Fruit fly (Drosophila melanogaster) whole organism, prepupa: ENCODE measurements around the gene CG7213.
A peak's percentile ranks its signal among the peaks of the same experiment; 100 is the strongest.

Experiments
- CG10631 ChIP-seq: fragments of 200-800 bp; sonication (Bioruptor generic); optimal IDR thresholded peaks from 2 replicates; lab custom pipeline; 2016; ENCODE audit warnings: missing biosample characterization, missing genetic modification characterization
- CG11762 ChIP-seq: fragments of 200-800 bp; sonication (Bioruptor generic); optimal IDR thresholded peaks from 3 replicates; lab custom pipeline; 2016; ENCODE audit warnings: missing biosample characterization, missing genetic modification characterization; ENCODE audit not compliant: insufficient read depth
- CG11902 ChIP-seq: fragments of 200-800 bp; sonication (Bioruptor generic); optimal IDR thresholded peaks from 3 replicates; lab custom pipeline; 2016; ENCODE audit warnings: missing biosample characterization, missing genetic modification characterization
- CG1621 ChIP-seq: fragments of 200-800 bp; sonication (Bioruptor generic); optimal IDR thresholded peaks from 3 replicates; lab custom pipeline; 2018; ENCODE audit warnings: missing biosample characterization, mild to moderate bottlenecking, missing genetic modification characterization
- CG31627 ChIP-seq: fragments of 200-800 bp; sonication (Bioruptor generic); optimal IDR thresholded peaks from 3 replicates; lab custom pipeline; 2016; ENCODE audit warnings: missing biosample characterization, missing genetic modification characterization
- CG32006 ChIP-seq: fragments of 200-800 bp; sonication (Bioruptor generic); optimal IDR thresholded peaks from 3 replicates; lab custom pipeline; 2017; ENCODE audit warnings: missing biosample characterization, mild to moderate bottlenecking, missing genetic modification characterization
- CG34406 ChIP-seq: fragments of 200-800 bp; sonication (Bioruptor generic); optimal IDR thresholded peaks from 3 replicates; lab custom pipeline; 2016; ENCODE audit warnings: missing biosample characterization, missing genetic modification characterization
- CG3919 ChIP-seq: fragments of 200-800 bp; sonication (Bioruptor generic); optimal IDR thresholded peaks from 3 replicates; lab custom pipeline; 2016; ENCODE audit warnings: missing biosample characterization, missing genetic modification characterization
- CG4318 ChIP-seq: fragments of 200-800 bp; sonication (Bioruptor generic); optimal IDR thresholded peaks from 3 replicates; lab custom pipeline; 2017; ENCODE audit warnings: missing biosample characterization, mild to moderate bottlenecking, missing genetic modification characterization
- CG6792 ChIP-seq: fragments of 200-800 bp; sonication (Bioruptor generic); optimal IDR thresholded peaks from 3 replicates; lab custom pipeline; 2016; ENCODE audit warnings: missing biosample characterization, missing genetic modification characterization
- CG6808 ChIP-seq: fragments of 200-800 bp; sonication (Bioruptor generic); optimal IDR thresholded peaks from 3 replicates; lab custom pipeline; 2017; ENCODE audit warnings: missing biosample characterization, missing genetic modification characterization, mild to moderate bottlenecking, moderate library complexity, missing genetic modification reagents
- CG6854 ChIP-seq: fragments of 200-800 bp; sonication (Bioruptor generic); optimal IDR thresholded peaks from 2 replicates; lab custom pipeline; 2017; ENCODE audit warnings: missing biosample characterization, mild to moderate bottlenecking, missing genetic modification characterization
- CG7368 ChIP-seq: fragments of 200-800 bp; sonication (Bioruptor generic); optimal IDR thresholded peaks from 3 replicates; lab custom pipeline; 2016; ENCODE audit warnings: missing biosample characterization, missing genetic modification characterization
- CG8119 ChIP-seq: fragments of 200-800 bp; sonication (Bioruptor generic); IDR thresholded peaks from 3 replicates; pipeline ENCODE4 v1.3.6; 2022; ENCODE audit warnings: missing biosample characterization, missing genetic modification characterization
- CG8319 ChIP-seq: fragments of 200-800 bp; sonication (Bioruptor generic); optimal IDR thresholded peaks from 3 replicates; lab custom pipeline; 2016; ENCODE audit warnings: missing biosample characterization, missing genetic modification characterization
- CG8632 ChIP-seq: fragments of 200-800 bp; sonication (Bioruptor generic); optimal IDR thresholded peaks from 3 replicates; lab custom pipeline; 2016; ENCODE audit warnings: missing biosample characterization, missing genetic modification characterization
- CG9139 ChIP-seq: fragments of 200-800 bp; sonication (Bioruptor generic); optimal IDR thresholded peaks from 3 replicates; lab custom pipeline; 2017; ENCODE audit warnings: missing biosample characterization, mild to moderate bottlenecking, missing genetic modification characterization
- Eip75B ChIP-seq: fragments of 200-800 bp; sonication (Bioruptor generic); optimal IDR thresholded peaks from 3 replicates; lab custom pipeline; 2016; ENCODE audit warnings: missing biosample characterization, missing genetic modification characterization
- Ets21C ChIP-seq: fragments of 200-800 bp; sonication (Bioruptor generic); optimal IDR thresholded peaks from 3 replicates; lab custom pipeline; 2016; ENCODE audit warnings: missing biosample characterization, missing genetic modification characterization
- Ets96B ChIP-seq: fragments of 200-800 bp; optimal IDR thresholded peaks from 2 replicates; lab custom pipeline; 2019; ENCODE audit warnings: missing biosample characterization, mild to moderate bottlenecking, missing genetic modification characterization, moderate library complexity
- Hr39 ChIP-seq: fragments of 200-800 bp; sonication (Bioruptor generic); optimal IDR thresholded peaks from 2 replicates; lab custom pipeline; 2016; ENCODE audit warnings: missing biosample characterization, missing genetic modification characterization
- Hr4 ChIP-seq: fragments of 200-800 bp; sonication (Bioruptor generic); optimal IDR thresholded peaks from 3 replicates; lab custom pipeline; 2016; ENCODE audit warnings: missing biosample characterization, missing genetic modification characterization
- Lpt ChIP-seq: fragments of 200-800 bp; sonication (Bioruptor generic); optimal IDR thresholded peaks from 3 replicates; lab custom pipeline; 2016; ENCODE audit warnings: missing biosample characterization, missing genetic modification characterization
- Met ChIP-seq: fragments of 200-800 bp; sonication (Bioruptor generic); optimal IDR thresholded peaks from 3 replicates; lab custom pipeline; 2016; ENCODE audit warnings: missing biosample characterization, missing genetic modification characterization
- OdsH ChIP-seq: fragments of 200-800 bp; sonication (Bioruptor generic); optimal IDR thresholded peaks from 3 replicates; lab custom pipeline; 2016; ENCODE audit warnings: missing biosample characterization, missing genetic modification characterization
- Smox ChIP-seq: fragments of 200-800 bp; sonication (Bioruptor generic); optimal IDR thresholded peaks from 3 replicates; lab custom pipeline; 2016; ENCODE audit warnings: missing biosample characterization, missing genetic modification characterization
- Sox102F ChIP-seq: fragments of 200-800 bp; sonication (Bioruptor generic); optimal IDR thresholded peaks from 2 replicates; lab custom pipeline; 2016; ENCODE audit warnings: missing biosample characterization, mild to moderate bottlenecking, missing genetic modification characterization
- Sox15 ChIP-seq: fragments of 200-800 bp; sonication (Bioruptor generic); optimal IDR thresholded peaks from 3 replicates; lab custom pipeline; 2016; ENCODE audit warnings: missing biosample characterization, missing genetic modification characterization
- achi ChIP-seq: fragments of 200-800 bp; sonication (Bioruptor generic); optimal IDR thresholded peaks from 3 replicates; lab custom pipeline; 2016; ENCODE audit warnings: missing biosample characterization, missing genetic modification characterization
- acj6 ChIP-seq: fragments of 200-800 bp; sonication (Bioruptor generic); optimal IDR thresholded peaks from 3 replicates; lab custom pipeline; 2016; ENCODE audit warnings: missing biosample characterization, missing genetic modification characterization
- cyc ChIP-seq: fragments of 200-800 bp; sonication (Bioruptor generic); optimal IDR thresholded peaks from 3 replicates; lab custom pipeline; 2016; ENCODE audit warnings: missing biosample characterization, missing genetic modification characterization
- dac ChIP-seq: fragments of 200-800 bp; sonication (Bioruptor generic); optimal IDR thresholded peaks from 2 replicates; lab custom pipeline; 2017; ENCODE audit warnings: missing biosample characterization, mild to moderate bottlenecking, missing genetic modification characterization
- dsx ChIP-seq: fragments of 200-800 bp; optimal IDR thresholded peaks from 3 replicates; lab custom pipeline; 2019; ENCODE audit warnings: missing biosample characterization, mild to moderate bottlenecking, missing genetic modification characterization, moderate library complexity; ENCODE audit not compliant: poor library complexity, severe bottlenecking
- eg ChIP-seq: fragments of 200-800 bp; sonication (Bioruptor generic); IDR thresholded peaks from 3 replicates; pipeline ENCODE4 v1.3.6; 2022; ENCODE audit warnings: missing biosample characterization, missing genetic modification characterization
- esn ChIP-seq: fragments of 200-800 bp; sonication (Bioruptor generic); optimal IDR thresholded peaks from 2 replicates; lab custom pipeline; 2016; ENCODE audit warnings: missing biosample characterization, mild to moderate bottlenecking, missing genetic modification characterization, moderate library complexity
- fd59A ChIP-seq: fragments of 200-800 bp; sonication (Bioruptor generic); optimal IDR thresholded peaks from 2 replicates; lab custom pipeline; 2017; ENCODE audit warnings: missing biosample characterization, mild to moderate bottlenecking, missing genetic modification characterization, missing genetic modification reagents
- fd85E ChIP-seq: fragments of 200-800 bp; sonication (Bioruptor generic); optimal IDR thresholded peaks from 3 replicates; lab custom pipeline; 2016; ENCODE audit warnings: missing biosample characterization, missing genetic modification characterization
- lz ChIP-seq: fragments of 200-800 bp; sonication (Bioruptor generic); optimal IDR thresholded peaks from 3 replicates; lab custom pipeline; 2016; ENCODE audit warnings: missing biosample characterization, missing genetic modification characterization
- pdm3 ChIP-seq: fragments of 200-800 bp; sonication (Bioruptor generic); optimal IDR thresholded peaks from 3 replicates; lab custom pipeline; 2016; ENCODE audit warnings: missing biosample characterization, missing genetic modification characterization
- salr ChIP-seq, 2 experiments: fragments of 200-800 bp; sonication (Bioruptor generic); optimal IDR thresholded peaks; 3 replicates each; lab custom pipeline; 2016 to 2018; ENCODE audit warnings: missing biosample characterization in 2 of 2, missing genetic modification characterization in 2 of 2, mild to moderate bottlenecking in 1 of 2
- spab ChIP-seq: fragments of 200-800 bp; sonication (Bioruptor generic); optimal IDR thresholded peaks from 2 replicates; lab custom pipeline; 2017; ENCODE audit warnings: missing biosample characterization, mild to moderate bottlenecking, missing genetic modification characterization, missing genetic modification reagents
- ss ChIP-seq, 2 experiments: fragments of 200-800 bp; sonication (Bioruptor generic); optimal IDR thresholded peaks; 2 replicates in 1 of 2; 3 replicates in 1 of 2; lab custom pipeline; 2017 to 2018; ENCODE audit warnings: mild to moderate bottlenecking in 2 of 2, missing biosample characterization in 2 of 2, missing genetic modification characterization in 2 of 2, moderate library complexity in 1 of 2
- svp ChIP-seq: fragments of 200-800 bp; sonication (Bioruptor generic); peaks from one replicate; lab custom pipeline; 2016; ENCODE audit warnings: missing biosample characterization, missing genetic modification characterization
- topi ChIP-seq: fragments of 200-800 bp; sonication (Bioruptor generic); optimal IDR thresholded peaks from 3 replicates; lab custom pipeline; 2016; ENCODE audit warnings: missing biosample characterization, missing genetic modification characterization
- vri ChIP-seq: fragments of 200-800 bp; sonication (Bioruptor generic); optimal IDR thresholded peaks from 3 replicates; lab custom pipeline; 2016; ENCODE audit warnings: missing biosample characterization, mild to moderate bottlenecking, missing genetic modification characterization

CG7213 gene

DNA sequence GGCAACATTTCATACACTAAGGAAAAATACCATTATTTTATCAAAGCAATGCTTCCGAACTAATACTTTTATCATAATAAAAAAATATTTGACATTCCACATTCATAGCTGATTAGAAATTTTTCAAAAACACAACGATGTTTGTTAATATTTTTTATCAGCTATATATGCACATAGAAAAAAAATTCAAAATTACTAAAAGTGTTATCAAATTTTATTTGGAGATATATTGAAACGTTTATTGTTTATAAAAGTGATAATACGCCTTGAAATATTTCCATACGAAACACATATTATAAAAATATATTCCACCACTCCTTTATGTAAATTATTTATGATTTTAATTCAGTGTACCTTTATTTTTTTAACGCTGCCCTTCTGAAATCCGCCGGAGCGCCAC is 45.4 kb upstream of the CG7213 start:
- TF ChIP-seq CG1621 (no peak), Ets21C (GFP tag; lab: Kevin White, UChicago) (no peak), CG9139 (GFP tag; lab: Kevin White, UChicago) (no peak), lz (GFP tag; lab: Kevin White, UChicago) (no peak), spab (no peak), fd59A (GFP tag; lab: Kevin White, UChicago) (no peak), achi (GFP tag; lab: Kevin White, UChicago) (no peak), Hr4 (GFP tag; lab: Kevin White, UChicago) (no peak), pdm3 (GFP tag; lab: Kevin White, UChicago) (no peak), Smox (no peak), svp (GFP tag; lab: Kevin White, UChicago) (no peak), dsx (no peak)

DNA sequence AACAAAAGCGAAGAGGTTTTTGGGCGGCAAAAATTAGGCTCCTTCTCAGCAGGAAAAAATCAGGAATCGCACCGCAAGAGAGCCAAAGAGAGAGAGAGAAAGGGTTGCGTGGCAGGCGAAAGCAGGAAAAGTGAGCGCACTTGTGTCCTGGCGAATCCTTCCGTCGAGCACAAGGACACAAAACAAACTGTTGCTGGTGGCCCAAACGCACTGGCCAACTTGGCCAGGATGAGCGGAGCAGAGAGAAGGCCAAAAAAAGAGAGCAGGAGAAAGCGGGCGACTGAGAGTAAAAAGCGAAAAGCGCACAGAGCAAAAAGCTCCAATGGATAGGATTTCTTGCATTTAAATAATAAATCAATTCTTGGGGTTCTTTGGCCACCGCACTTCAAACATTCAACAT is 44.9 kb upstream of the CG7213 start:
- TF ChIP-seq CG6808 (GFP tag; lab: Kevin White, UChicago) (no peak), Eip75B (GFP tag; lab: Kevin White, UChicago) (no peak), pdm3 (GFP tag; lab: Kevin White, UChicago) (no peak), CG6792 (no peak), CG10631 (GFP tag; lab: Kevin White, UChicago) (no peak), CG6854 (GFP tag; lab: Kevin White, UChicago) (no peak), Hr4 (GFP tag; lab: Kevin White, UChicago) (no peak), Hr39 (no peak), Met (no peak), OdsH (GFP tag; lab: Kevin White, UChicago) (no peak)

DNA sequence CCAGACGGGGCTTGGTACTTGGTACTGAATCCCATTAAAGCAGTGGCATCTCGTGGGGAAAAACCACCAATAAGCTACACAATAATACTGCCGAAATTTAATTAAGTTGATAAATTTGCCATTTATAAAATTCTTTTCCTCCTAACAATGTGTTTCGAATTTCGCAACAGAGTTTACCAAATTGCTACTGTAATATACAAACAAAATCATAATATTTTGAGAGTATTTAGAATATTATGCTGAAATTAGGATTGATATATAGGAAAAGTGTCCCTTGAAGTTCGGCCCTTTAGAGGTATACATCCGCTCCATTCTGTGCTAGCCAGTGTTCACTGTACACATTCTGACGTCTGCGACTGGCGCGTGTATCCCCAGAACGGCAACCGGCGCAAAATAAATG is 44.2 kb upstream of the CG7213 start:
- TF ChIP-seq spab (peak; percentile 39), CG32006 (GFP tag; lab: Kevin White, UChicago) (peak; percentile 43), CG11902 (GFP tag; lab: Kevin White, UChicago) (peak; percentile 11), CG6792 (peak; percentile 15), ss (GFP tag; optimal IDR thresholded peaks at IDR 0.05; lab: Kevin White, UChicago) (peak in 1 of 2 experiments; percentile 22), eg (GFP tag; lab: Robert Waterston, UW) (0 out of 3 replicates have a peak, but pooled peaks have one; percentile 25), CG7368 (GFP tag; lab: Kevin White, UChicago) (no peak), CG34406 (GFP tag; lab: Kevin White, UChicago) (peak; percentile 10), Lpt (GFP tag; lab: Kevin White, UChicago) (no peak), Sox102F (GFP tag; lab: Kevin White, UChicago) (peak; percentile 14), lz (GFP tag; lab: Kevin White, UChicago) (peak; percentile 33), topi (GFP tag; lab: Kevin White, UChicago) (peak; percentile 48), CG8119 (no peak; the same call in 2 of the 3 replicates), Smox (peak; percentile 21), vri (GFP tag; lab: Kevin White, UChicago) (no peak), CG3919 (peak; percentile 40), CG8632 (GFP tag; lab: Kevin White, UChicago) (no peak), dsx (no peak), esn (peak; percentile 43), Hr39 (peak; percentile 43), Ets96B (tag; lab: Kevin White, UChicago) (peak; percentile 45), CG8319 (GFP tag; lab: Kevin White, UChicago) (no peak), CG11762 (GFP tag; lab: Kevin White, UChicago) (no peak), CG6854 (GFP tag; lab: Kevin White, UChicago) (no peak), svp (GFP tag; lab: Kevin White, UChicago) (peak; percentile 64), OdsH (GFP tag; lab: Kevin White, UChicago) (peak; percentile 40), dac (GFP tag; lab: Kevin White, UChicago) (no peak), pdm3 (GFP tag; lab: Kevin White, UChicago) (peak; percentile 42), salr (GFP tag; optimal IDR thresholded peaks at IDR 0.05; lab: Kevin White, UChicago) (peak in 1 of 2 experiments; percentile 10), cyc (GFP tag; lab: Kevin White, UChicago) (peak; percentile 34), fd85E (no peak), CG10631 (GFP tag; lab: Kevin White, UChicago) (peak; percentile 32), acj6 (GFP tag; lab: Kevin White, UChicago) (peak; percentile 34), CG31627 (GFP tag; lab: Kevin White, UChicago) (peak; percentile 45), CG6808 (GFP tag; lab: Kevin White, UChicago) (peak; percentile 29), Met (peak; percentile 42), fd59A (GFP tag; lab: Kevin White, UChicago) (peak; percentile 45), Ets21C (GFP tag; lab: Kevin White, UChicago) (peak; percentile 9), CG4318 (no peak), Sox15 (peak; percentile 24), CG9139 (GFP tag; lab: Kevin White, UChicago) (no peak)
